Fruit fly (Drosophila melanogaster): Measurements from ENCODE around the gene CG33110.

CG33110 gene

dm6 chr3R:22527636-22528148 is 42.3 kb upstream of the CG33110 start:
- no peak for TF ChIP-seq pan (optimal IDR thresholded peaks at IDR 0.05)
- TF ChIP-seq CrebA (GFP tag; optimal IDR thresholded peaks at IDR 0.05; ENCODE audit: borderline replicate concordance), result no peak
- TF ChIP-seq h (GFP tag; optimal IDR thresholded peaks at IDR 0.05), result no peak
- TF ChIP-seq lola (GFP tag; optimal IDR thresholded peaks at IDR 0.05), result no peak
- TF ChIP-seq usp (GFP tag; optimal IDR thresholded peaks at IDR 0.05), result no peak
- TF ChIP-seq Hnf4 (GFP tag; optimal IDR thresholded peaks at IDR 0.05), result no peak
- no peak for TF ChIP-seq CG32264 (GFP tag; optimal IDR thresholded peaks at IDR 0.05)
- TF ChIP-seq Rel (GFP tag; optimal IDR thresholded peaks at IDR 0.05), result no peak
- peak; percentile 23 for TF ChIP-seq Rel (tag; optimal IDR thresholded peaks at IDR 0.05)
- no peak for TF ChIP-seq rgr (GFP tag; optimal IDR thresholded peaks at IDR 0.05)
- TF ChIP-seq dl (GFP tag; optimal IDR thresholded peaks at IDR 0.05; ENCODE audit: insufficient read depth in 1 of 2, partially characterized antibody in 2 of 2), result no peak
- TF ChIP-seq woc (GFP tag; optimal IDR thresholded peaks at IDR 0.05), result no peak
- peak; percentile 21 for TF ChIP-seq Hr83 (GFP tag; optimal IDR thresholded peaks at IDR 0.05; ENCODE audit: poor library complexity, severe bottlenecking)
- TF ChIP-seq Dif (GFP tag; optimal IDR thresholded peaks at IDR 0.05; ENCODE audit: partially characterized antibody), result no peak
- TF ChIP-seq Hr78 (GFP tag; optimal IDR thresholded peaks at IDR 0.05), result no peak
- no peak for TF ChIP-seq tai (GFP tag; optimal IDR thresholded peaks at IDR 0.05)

DNA sequence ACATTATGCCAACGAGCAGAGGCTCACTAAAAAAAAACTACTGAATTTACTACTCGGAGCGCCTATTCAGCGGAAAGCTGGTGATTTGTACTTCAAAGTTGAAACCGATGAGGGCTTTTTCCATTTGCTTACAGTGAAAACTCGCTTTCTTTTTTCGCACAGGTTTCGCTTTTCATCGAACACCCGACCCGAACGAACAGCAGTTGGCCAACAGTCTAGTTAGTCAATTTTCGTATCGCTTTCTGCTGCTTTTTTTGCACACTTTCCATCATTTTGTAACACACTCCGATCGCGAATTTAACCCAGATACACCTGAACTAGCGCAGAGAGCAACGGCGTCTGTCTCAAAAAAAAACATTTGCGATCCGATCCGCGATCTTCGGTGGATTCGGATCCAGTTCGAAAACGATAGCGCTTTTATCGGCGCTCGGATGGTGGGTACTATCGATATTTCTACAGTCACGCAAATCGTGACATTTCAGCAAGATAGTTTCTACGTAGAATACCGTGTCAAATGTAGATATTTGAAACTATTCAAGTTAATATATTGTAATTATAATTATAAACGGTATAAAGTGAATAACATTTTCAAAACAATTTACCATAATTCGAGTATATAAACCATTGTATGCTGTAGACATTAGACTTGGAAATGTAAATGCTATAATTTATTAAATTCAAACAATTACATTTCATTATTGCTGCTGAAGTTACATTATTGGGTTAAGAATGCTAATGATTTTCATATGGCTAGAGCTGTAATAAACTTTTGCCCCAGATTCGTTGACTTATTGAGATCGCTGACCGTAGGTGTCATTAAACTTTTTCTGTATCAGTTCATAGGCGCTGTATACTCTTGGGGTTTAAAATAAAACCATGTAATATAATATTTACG is 41.5 kb upstream of the CG33110 start, which contains the start of gene CG5346:
Gene CG5346, minus strand, starts transcription at position 400 of the 895 bp plus-strand sequence.
- TF ChIP-seq tai (GFP tag; optimal IDR thresholded peaks at IDR 0.05) (peak; percentile 36), fru (GFP tag; optimal IDR thresholded peaks at IDR 0.05) (peak; percentile 99), jim (GFP tag; optimal IDR thresholded peaks at IDR 0.05) (peak; percentile 22), lola (GFP tag; optimal IDR thresholded peaks at IDR 0.05) (no peak)

dm6 chr3R:22530305-22530704 is 39.7 kb upstream of the CG33110 start, which contains the start of gene CG33099:
TSS of gene CG33099 (minus strand) at chr3R:22530572.
- TF ChIP-seq brk (GFP tag; optimal IDR thresholded peaks at IDR 0.05), result peak; percentile 41
- TF ChIP-seq sv (GFP tag; optimal IDR thresholded peaks at IDR 0.05), result no peak
- no peak for TF ChIP-seq Myc (optimal IDR thresholded peaks at IDR 0.05)
- TF ChIP-seq CG32264 (GFP tag; optimal IDR thresholded peaks at IDR 0.05), result no peak
- no peak for TF ChIP-seq tai (GFP tag; optimal IDR thresholded peaks at IDR 0.05)
- TF ChIP-seq CG9705 (GFP tag; optimal IDR thresholded peaks at IDR 0.05), result no peak
- TF ChIP-seq usp (GFP tag; optimal IDR thresholded peaks at IDR 0.05), result no peak
- TF ChIP-seq N (GFP tag; optimal IDR thresholded peaks at IDR 0.05), result peak; percentile 48
- no peak for TF ChIP-seq Abd-B (GFP tag; optimal IDR thresholded peaks at IDR 0.05)
- TF ChIP-seq HLH106 (tag; optimal IDR thresholded peaks at IDR 0.05), result no peak
- TF ChIP-seq Mio (GFP tag; optimal IDR thresholded peaks at IDR 0.05), result no peak
- peak; percentile 67 for TF ChIP-seq OdsH (GFP tag; optimal IDR thresholded peaks at IDR 0.05)
- TF ChIP-seq foxo (GFP tag; optimal IDR thresholded peaks at IDR 0.05), result peak in 1 of 2 experiments; percentile 29
- peak; percentile 47 for TF ChIP-seq Sp1 (GFP tag; optimal IDR thresholded peaks at IDR 0.05)
- no peak for TF ChIP-seq Hr78 (GFP tag; optimal IDR thresholded peaks at IDR 0.05)
- no peak for TF ChIP-seq jim (GFP tag; optimal IDR thresholded peaks at IDR 0.05)
- TF ChIP-seq Vsx2 (GFP tag; optimal IDR thresholded peaks at IDR 0.05; ENCODE audit: partially characterized antibody), result peak; percentile 1
- peak; percentile 89 for TF ChIP-seq Hr83 (GFP tag; optimal IDR thresholded peaks at IDR 0.05; ENCODE audit: poor library complexity, severe bottlenecking)
- no peak for TF ChIP-seq GATAd (GFP tag; optimal IDR thresholded peaks at IDR 0.05)
- TF ChIP-seq br (GFP tag; optimal IDR thresholded peaks at IDR 0.05), result peak; percentile 46
- TF ChIP-seq Dif (GFP tag; optimal IDR thresholded peaks at IDR 0.05; ENCODE audit: partially characterized antibody), result no peak
- peak; percentile 58 for TF ChIP-seq Hnf4 (GFP tag; optimal IDR thresholded peaks at IDR 0.05)
- peak; percentile 51 for TF ChIP-seq h (GFP tag; optimal IDR thresholded peaks at IDR 0.05)
- no peak for TF ChIP-seq sage (GFP tag; optimal IDR thresholded peaks at IDR 0.05)
- no peak for TF ChIP-seq Rel (GFP tag; optimal IDR thresholded peaks at IDR 0.05)
- TF ChIP-seq Rel (tag; optimal IDR thresholded peaks at IDR 0.05), result peak; percentile 19
- TF ChIP-seq dmrt93B (GFP tag; optimal IDR thresholded peaks at IDR 0.05), result no peak
- TF ChIP-seq ey (GFP tag; optimal IDR thresholded peaks at IDR 0.05), result no peak
- TF ChIP-seq rgr (GFP tag; optimal IDR thresholded peaks at IDR 0.05), result peak; percentile 36
- peak; percentile 46 for TF ChIP-seq Jra (GFP tag; optimal IDR thresholded peaks at IDR 0.05)
- peak; percentile 2 for TF ChIP-seq dsf (GFP tag; optimal IDR thresholded peaks at IDR 0.05; ENCODE audit: borderline replicate concordance)
- TF ChIP-seq lola (GFP tag; optimal IDR thresholded peaks at IDR 0.05), result no peak
- TF ChIP-seq psq (GFP tag; optimal IDR thresholded peaks at IDR 0.05), result no peak
- peak; percentile 35 for TF ChIP-seq fru (GFP tag; optimal IDR thresholded peaks at IDR 0.05)
- TF ChIP-seq woc (GFP tag; optimal IDR thresholded peaks at IDR 0.05), result no peak
- TF ChIP-seq Dfd (GFP tag; optimal IDR thresholded peaks at IDR 0.05), result no peak
- no peak for TF ChIP-seq CrebA (GFP tag; optimal IDR thresholded peaks at IDR 0.05; ENCODE audit: borderline replicate concordance)
- TF ChIP-seq dl (GFP tag; optimal IDR thresholded peaks at IDR 0.05; ENCODE audit: insufficient read depth in 1 of 2, partially characterized antibody in 2 of 2), result no peak
- no peak for TF ChIP-seq pan (optimal IDR thresholded peaks at IDR 0.05)
